Fruit fly (Drosophila melanogaster) whole organism, embryonic: ENCODE results near the gene Tgt.

ENCODE experiments used
- CG10979 ChIP-seq: fragments of 200-800 bp; sonication (Bioruptor generic); optimal IDR thresholded peaks from 2 replicates; lab custom pipeline; 2018; ENCODE audit warnings: missing biosample characterization, mild to moderate bottlenecking, missing genetic modification characterization, moderate library complexity
- CG11696 ChIP-seq: fragments of 200-800 bp; sonication (Bioruptor generic); IDR thresholded peaks from 2 replicates; pipeline ENCODE4 v1.3.6; 2022; ENCODE audit warnings: missing biosample characterization, missing genetic modification characterization
- CG12071 ChIP-seq: fragments of 200-800 bp; sonication (Bioruptor generic); optimal IDR thresholded peaks from 3 replicates; lab custom pipeline; 2018; ENCODE audit warnings: missing biosample characterization, mild to moderate bottlenecking, missing genetic modification characterization
- CG12236 ChIP-seq: fragments of 200-800 bp; sonication (Bioruptor generic); optimal IDR thresholded peaks from 2 replicates; lab custom pipeline; 2016; ENCODE audit warnings: missing biosample characterization, missing genetic modification characterization
- CG12769 ChIP-seq: fragments of 200-800 bp; sonication (Bioruptor generic); optimal IDR thresholded peaks from 2 replicates; lab custom pipeline; 2019; ENCODE audit warnings: missing biosample characterization, mild to moderate bottlenecking, missing genetic modification characterization, moderate library complexity
- CG13287 ChIP-seq: fragments of 200-800 bp; sonication (Bioruptor generic); IDR thresholded peaks from 2 replicates; pipeline ENCODE4 v1.3.6; 2022; ENCODE audit warnings: missing biosample characterization, missing genetic modification characterization; ENCODE audit not compliant: partially characterized antibody
- CG14014 ChIP-seq: fragments of 200-800 bp; sonication (Bioruptor generic); IDR thresholded peaks from 2 replicates; pipeline ENCODE4 v1.3.6; 2022; ENCODE audit warnings: missing biosample characterization, missing genetic modification characterization
- CG14667 ChIP-seq: fragments of 200-800 bp; sonication (Bioruptor generic); IDR thresholded peaks from 2 replicates; pipeline ENCODE4 v1.3.6; 2022; ENCODE audit warnings: missing biosample characterization, missing genetic modification characterization
- CG14965 ChIP-seq: fragments of 200-800 bp; sonication (Bioruptor generic); optimal IDR thresholded peaks from 2 replicates; lab custom pipeline; 2016; ENCODE audit warnings: missing biosample characterization, missing genetic modification characterization, borderline replicate concordance
- CG15073 ChIP-seq: fragments of 200-800 bp; sonication (Bioruptor generic); optimal IDR thresholded peaks from 2 replicates; lab custom pipeline; 2016; ENCODE audit warnings: missing biosample characterization, missing genetic modification characterization
- CG15269 ChIP-seq: fragments of 200-800 bp; sonication (Bioruptor generic); optimal IDR thresholded peaks from 2 replicates; lab custom pipeline; 2018; ENCODE audit warnings: missing biosample characterization, mild to moderate bottlenecking, missing genetic modification characterization, moderate library complexity
- CG15601 ChIP-seq: fragments of 200-800 bp; sonication (Bioruptor generic); optimal IDR thresholded peaks from 3 replicates; lab custom pipeline; 2019; ENCODE audit warnings: missing biosample characterization, mild to moderate bottlenecking, missing genetic modification characterization, moderate library complexity
- CG16779 ChIP-seq: fragments of 200-800 bp; sonication (Bioruptor generic); IDR thresholded peaks from 2 replicates; pipeline ENCODE4 v1.3.6; 2022; ENCODE audit warnings: missing biosample characterization, missing genetic modification characterization
- CG17612 ChIP-seq: fragments of 200-800 bp; sonication (Bioruptor generic); IDR thresholded peaks from 2 replicates; pipeline ENCODE4 v1.3.6; 2022; ENCODE audit warnings: missing biosample characterization, missing genetic modification characterization
- CG17829 ChIP-seq: fragments of 200-800 bp; optimal IDR thresholded peaks from 2 replicates; lab custom pipeline; 2019; ENCODE audit warnings: missing biosample characterization, mild to moderate bottlenecking, missing genetic modification characterization, moderate library complexity
- CG6689 ChIP-seq: fragments of 200-800 bp; sonication (Bioruptor generic); IDR thresholded peaks from 2 replicates; pipeline ENCODE4 v1.3.6; 2022; ENCODE audit warnings: missing biosample characterization, missing genetic modification characterization
- CG7357 ChIP-seq: fragments of 200-800 bp; sonication (Bioruptor generic); IDR thresholded peaks from 3 replicates; pipeline ENCODE4 v1.3.6; 2022; ENCODE audit warnings: missing biosample characterization, missing genetic modification characterization
- CG8089 ChIP-seq: fragments of 200-800 bp; sonication (Bioruptor generic); optimal IDR thresholded peaks from 3 replicates; lab custom pipeline; 2016; ENCODE audit warnings: missing biosample characterization, missing genetic modification characterization
- CG8281 ChIP-seq: fragments of 200-800 bp; sonication (Bioruptor generic); optimal IDR thresholded peaks from 2 replicates; lab custom pipeline; 2018; ENCODE audit warnings: missing biosample characterization, mild to moderate bottlenecking, missing genetic modification characterization, moderate library complexity
- CG8290 ChIP-seq, 3 experiments: fragments of 200-800 bp; sonication (Bioruptor generic); optimal IDR thresholded peaks; 2 replicates each; lab custom pipeline; 2016 to 2019; ENCODE audit warnings: missing biosample characterization in 3 of 3, missing genetic modification characterization in 3 of 3, mild to moderate bottlenecking in 2 of 3, moderate library complexity in 1 of 3
- CG8944 ChIP-seq: fragments of 200-800 bp; sonication (Bioruptor generic); optimal IDR thresholded peaks from 3 replicates; lab custom pipeline; 2016; ENCODE audit warnings: missing biosample characterization, missing genetic modification characterization
- CG9817 ChIP-seq: fragments of 200-800 bp; sonication (Bioruptor generic); optimal IDR thresholded peaks from 2 replicates; lab custom pipeline; 2018; ENCODE audit warnings: missing biosample characterization, mild to moderate bottlenecking, missing genetic modification characterization, moderate library complexity
- GATAe ChIP-seq: fragments of 200-800 bp; sonication (Bioruptor generic); conservative IDR thresholded peaks from 2 replicates; pipeline ENCODE4 v1.3.6; 2022; ENCODE audit warnings: missing biosample characterization, missing genetic modification characterization
- Gsc ChIP-seq: fragments of 200-800 bp; sonication (Bioruptor generic); IDR thresholded peaks from 2 replicates; pipeline ENCODE4 v1.3.6; 2022; ENCODE audit warnings: missing biosample characterization, missing genetic modification characterization
- HLH54F ChIP-seq: fragments of 200-800 bp; sonication (Bioruptor generic); optimal IDR thresholded peaks from 3 replicates; lab custom pipeline; 2016; ENCODE audit warnings: missing biosample characterization, missing genetic modification characterization
- Hr51 ChIP-seq, 2 experiments: fragments of 200-800 bp; sonication (Bioruptor generic); optimal IDR thresholded peaks; 2 replicates in 1 of 2; 3 replicates in 1 of 2; lab custom pipeline; 2016 to 2018; ENCODE audit warnings: missing biosample characterization in 2 of 2, missing genetic modification characterization in 2 of 2, mild to moderate bottlenecking in 1 of 2, moderate library complexity in 1 of 2
- Med ChIP-seq: fragments of 200-800 bp; sonication (Bioruptor generic); peaks from one replicate; lab custom pipeline; 2016; ENCODE audit warnings: missing biosample characterization, missing genetic modification characterization, mild to moderate bottlenecking, inconsistent platforms, moderate library complexity
- NK7.1 ChIP-seq: fragments of 200-800 bp; sonication (Bioruptor generic); optimal IDR thresholded peaks from 3 replicates; lab custom pipeline; 2016; ENCODE audit warnings: missing biosample characterization, missing genetic modification characterization
- NfI ChIP-seq: fragments of 200-800 bp; sonication (Bioruptor generic); optimal IDR thresholded peaks from 3 replicates; lab custom pipeline; 2018; ENCODE audit warnings: missing biosample characterization, mild to moderate bottlenecking, missing genetic modification characterization, moderate library complexity
- Sry-β ChIP-seq: fragments of 200-800 bp; sonication (Bioruptor generic); optimal IDR thresholded peaks from 2 replicates; lab custom pipeline; 2018; ENCODE audit warnings: missing biosample characterization, mild to moderate bottlenecking, missing genetic modification characterization, moderate library complexity
- TFAM ChIP-seq: fragments of 200-800 bp; sonication (Bioruptor generic); optimal IDR thresholded peaks from 2 replicates; lab custom pipeline; 2017; ENCODE audit warnings: missing biosample characterization, missing genetic modification characterization, inconsistent platforms
- Vsx1 ChIP-seq: fragments of 200-800 bp; sonication (Bioruptor generic); optimal IDR thresholded peaks from 2 replicates; lab custom pipeline; 2017; ENCODE audit warnings: missing biosample characterization, mild to moderate bottlenecking, missing genetic modification characterization, missing genetic modification reagents
- az2 ChIP-seq: fragments of 200-800 bp; sonication (Bioruptor generic); optimal IDR thresholded peaks from 3 replicates; lab custom pipeline; 2016; ENCODE audit warnings: missing biosample characterization, missing genetic modification characterization
- bab2 ChIP-seq: fragments of 200-800 bp; sonication (Bioruptor generic); optimal IDR thresholded peaks from 2 replicates; lab custom pipeline; 2016; ENCODE audit warnings: missing biosample characterization, missing genetic modification characterization
- chn ChIP-seq: fragments of 200-800 bp; sonication (Bioruptor generic); optimal IDR thresholded peaks from 2 replicates; lab custom pipeline; 2016; ENCODE audit warnings: missing biosample characterization, missing genetic modification characterization
- da ChIP-seq: fragments of 200-800 bp; sonication (Bioruptor generic); optimal IDR thresholded peaks from 2 replicates; lab custom pipeline; 2016; ENCODE audit warnings: missing biosample characterization, missing genetic modification characterization
- disco-r ChIP-seq: fragments of 200-800 bp; sonication (Bioruptor generic); optimal IDR thresholded peaks from 2 replicates; lab custom pipeline; 2016; ENCODE audit warnings: missing biosample characterization, missing genetic modification characterization
- emc ChIP-seq: fragments of 200-800 bp; sonication (Bioruptor generic); optimal IDR thresholded peaks from 2 replicates; lab custom pipeline; 2016; ENCODE audit warnings: missing biosample characterization, missing genetic modification characterization
- exex ChIP-seq: fragments of 200-800 bp; sonication (Bioruptor generic); optimal IDR thresholded peaks from 4 replicates; lab custom pipeline; 2018; ENCODE audit warnings: missing biosample characterization, mild to moderate bottlenecking, missing genetic modification characterization, moderate library complexity
- kah ChIP-seq: fragments of 200-800 bp; sonication (Bioruptor generic); optimal IDR thresholded peaks from 2 replicates; lab custom pipeline; 2018; ENCODE audit warnings: missing biosample characterization, mild to moderate bottlenecking, missing genetic modification characterization
- kni ChIP-seq: fragments of 200-800 bp; sonication (Bioruptor generic); optimal IDR thresholded peaks from 3 replicates; lab custom pipeline; 2017; ENCODE audit warnings: mild to moderate bottlenecking, missing biosample characterization, missing genetic modification reagents, missing genetic modification characterization
- lola ChIP-seq, 3 experiments: fragments of >200 bp in 2 of 3; fragments of 200-800 bp in 1 of 3; sonication (Bioruptor generic) in 1 of 3; optimal IDR thresholded peaks; 2 replicates each; lab custom pipeline; 2017 to 2019; ENCODE audit warnings: missing biosample characterization in 3 of 3, missing genetic modification characterization in 3 of 3, mild to moderate bottlenecking in 1 of 3, moderate library complexity in 1 of 3
- nerfin-1 ChIP-seq: fragments of 200-800 bp; sonication (Bioruptor generic); optimal IDR thresholded peaks from 3 replicates; lab custom pipeline; 2019; ENCODE audit warnings: missing biosample characterization, mild to moderate bottlenecking, missing genetic modification characterization, moderate library complexity
- pita ChIP-seq: fragments of 200-800 bp; sonication (Bioruptor generic); optimal IDR thresholded peaks from 2 replicates; lab custom pipeline; 2017; ENCODE audit warnings: missing biosample characterization, mild to moderate bottlenecking, missing genetic modification characterization
- sd ChIP-seq: fragments of 200-800 bp; sonication (Bioruptor generic); optimal IDR thresholded peaks from 3 replicates; lab custom pipeline; 2018; ENCODE audit warnings: missing biosample characterization, mild to moderate bottlenecking, missing genetic modification characterization, moderate library complexity
- sens ChIP-seq: fragments of 200-800 bp; sonication (Bioruptor generic); peaks from one replicate; lab custom pipeline; 2016; ENCODE audit warnings: missing biosample characterization, missing genetic modification characterization
- tin ChIP-seq: fragments of 200-800 bp; sonication (Bioruptor generic); optimal IDR thresholded peaks from 3 replicates; lab custom pipeline; 2016; ENCODE audit warnings: missing biosample characterization, missing genetic modification characterization
- tna ChIP-seq: fragments of 200-800 bp; sonication (Bioruptor generic); IDR thresholded peaks from 2 replicates; pipeline ENCODE4 v1.3.6; 2022; ENCODE audit warnings: missing biosample characterization, missing genetic modification characterization; ENCODE audit not compliant: partially characterized antibody
- wek ChIP-seq: fragments of 200-800 bp; sonication (Bioruptor generic); optimal IDR thresholded peaks from 3 replicates; lab custom pipeline; 2018; ENCODE audit warnings: missing biosample characterization, mild to moderate bottlenecking, missing genetic modification characterization, moderate library complexity

The Tgt gene

DNA sequence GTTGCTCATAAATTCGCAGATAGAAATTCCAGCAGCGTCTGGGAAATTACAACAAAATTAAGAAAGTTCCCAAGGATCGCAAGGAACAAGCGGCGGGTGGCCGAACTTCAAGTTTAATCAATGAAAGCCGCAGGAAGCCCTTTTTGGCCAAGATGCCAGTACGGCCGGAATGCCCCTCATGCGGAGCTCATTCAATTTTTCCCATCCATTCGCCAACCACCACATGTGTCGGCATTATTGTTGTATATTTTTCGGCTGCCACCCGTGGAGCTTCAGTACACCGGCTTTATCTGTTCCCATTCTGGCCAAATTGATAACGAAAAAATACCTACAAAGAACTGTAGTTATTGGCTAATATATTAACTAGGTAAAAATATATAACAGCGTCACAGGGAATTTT lies 27.7 kb downstream of the Tgt start (continued):
- no peak for TF ChIP-seq CG11696 (GFP tag; lab: Robert Waterston, UW)
- peak; percentile 30 for TF ChIP-seq CG15601
- TF ChIP-seq NfI: no peak
- no peak for TF ChIP-seq Gsc (GFP tag; lab: Robert Waterston, UW)
- no peak for TF ChIP-seq kni (GFP tag; lab: Kevin White, UChicago)
- TF ChIP-seq CG14965: no peak
- no peak for TF ChIP-seq sd
- TF ChIP-seq emc: no peak
- no peak for TF ChIP-seq CG17829 (tag; lab: Kevin White, UChicago)
- no peak for TF ChIP-seq Vsx1 (GFP tag; lab: Kevin White, UChicago)
- no peak for TF ChIP-seq NK7.1
- peak; percentile 23 for TF ChIP-seq Med
- no peak for TF ChIP-seq CG8089 (GFP tag; lab: Kevin White, UChicago)
- no peak for TF ChIP-seq Hr51 (GFP tag; optimal IDR thresholded peaks at IDR 0.05; lab: Kevin White, UChicago)
- no peak for TF ChIP-seq kah (GFP tag; lab: Kevin White, UChicago)
- TF ChIP-seq HLH54F (GFP tag; lab: Kevin White, UChicago): no peak
- peak; percentile 76 for TF ChIP-seq wek (GFP tag; lab: Kevin White, UChicago)
- TF ChIP-seq CG17612 (GFP tag; lab: Robert Waterston, UW): peak; percentile 56; the same call in 1 of the 2 replicates
- TF ChIP-seq bab2: no peak
- no peak for TF ChIP-seq pita (GFP tag; lab: Kevin White, UChicago)
- no peak for TF ChIP-seq disco-r (GFP tag; lab: Kevin White, UChicago)
- no peak for TF ChIP-seq CG15073 (GFP tag; lab: Kevin White, UChicago)
- TF ChIP-seq exex (tag; lab: Kevin White, UChicago): no peak
- TF ChIP-seq nerfin-1 (tag; lab: Kevin White, UChicago): no peak
- no peak for TF ChIP-seq GATAe (GFP tag; lab: Robert Waterston, UW)
- TF ChIP-seq chn (GFP tag; lab: Kevin White, UChicago): no peak
- TF ChIP-seq da (GFP tag; lab: Kevin White, UChicago): no peak
- TF ChIP-seq CG8281 (tag; lab: Kevin White, UChicago): no peak
- peak; percentile 0 for TF ChIP-seq CG15269 (tag; lab: Kevin White, UChicago)
- no peak for TF ChIP-seq az2 (GFP tag; lab: Kevin White, UChicago)
- TF ChIP-seq CG14667 (GFP tag; lab: Robert Waterston, UW): no peak
- no peak for TF ChIP-seq CG12236
- no peak for TF ChIP-seq CG9817 (tag; lab: Kevin White, UChicago)
- TF ChIP-seq CG6689: no peak
- TF ChIP-seq CG13287 (GFP tag; lab: Robert Waterston, UW): peak; percentile 48
- TF ChIP-seq TFAM: no peak
- TF ChIP-seq lola (GFP tag; optimal IDR thresholded peaks at IDR 0.05; lab: Kevin White, UChicago): no peak
- TF ChIP-seq CG8290 (GFP tag; optimal IDR thresholded peaks at IDR 0.05; lab: Kevin White, UChicago): no peak
- peak in 1 of 2 experiments; percentile 11 for TF ChIP-seq CG8290 (tag; optimal IDR thresholded peaks at IDR 0.05; lab: Kevin White, UChicago)
- TF ChIP-seq sens: peak; percentile 16
- TF ChIP-seq tin (GFP tag; lab: Kevin White, UChicago): no peak
- no peak for TF ChIP-seq CG12071
- no peak for TF ChIP-seq CG10979
- no peak for TF ChIP-seq CG14014 (GFP tag; lab: Robert Waterston, UW)
- no peak for TF ChIP-seq CG16779 (GFP tag; lab: Robert Waterston, UW)
- no peak for TF ChIP-seq CG8944 (GFP tag; lab: Kevin White, UChicago)
- no peak for TF ChIP-seq CG7357 (GFP tag; lab: Robert Waterston, UW)
- no peak for TF ChIP-seq CG12769 (tag; lab: Kevin White, UChicago)
- no peak for TF ChIP-seq tna
- TF ChIP-seq Sry-β (GFP tag; lab: Kevin White, UChicago): no peak
